Worm (Caenorhabditis elegans) whole organism, young adult: Measurements from ENCODE around the gene lin-3.

Experiments used
- B0019.2 ChIP-seq: fragments of 200-800 bp; sonication (Bioruptor generic); conservative IDR thresholded peaks from 2 replicates; pipeline ENCODE4 v1.3.6; 2022; ENCODE audit warnings: missing genetic modification reagents, missing genetic modification characterization, missing compliant biosample characterization
- B0336.3 ChIP-seq: fragments of 200-800 bp; sonication (Bioruptor generic); IDR thresholded peaks from 2 replicates; pipeline ENCODE4 v1.3.6; 2022; ENCODE audit warnings: missing genetic modification characterization, missing compliant biosample characterization
- F52B5.7 ChIP-seq: sonication (generic microtip); optimal IDR thresholded peaks from 2 replicates; lab custom pipeline; 2016; ENCODE audit warnings: mild to moderate bottlenecking, missing genetic modification characterization, missing compliant biosample characterization
- attf-6 ChIP-seq: fragments of 200-800 bp; sonication (Bioruptor generic); IDR thresholded peaks from 2 replicates; pipeline ENCODE4 v1.3.6; 2022; ENCODE audit warnings: missing genetic modification reagents, missing genetic modification characterization, missing compliant biosample characterization
- ceh-79 ChIP-seq: sonication (generic microtip); optimal IDR thresholded peaks from 2 replicates; lab custom pipeline; 2017; ENCODE audit warnings: mild to moderate bottlenecking, missing genetic modification characterization, missing compliant biosample characterization
- chd-7 ChIP-seq: sonication (generic microtip); optimal IDR thresholded peaks from 2 replicates; lab custom pipeline; 2016; ENCODE audit warnings: mild to moderate bottlenecking, missing genetic modification characterization, moderate library complexity, missing compliant biosample characterization
- dox-1 ChIP-seq: fragments of 200-800 bp; sonication (Bioruptor generic); IDR thresholded peaks from 2 replicates; pipeline ENCODE4 v1.3.6; 2022; ENCODE audit warnings: missing genetic modification reagents, missing genetic modification characterization, missing compliant biosample characterization
- gei-17 ChIP-seq: fragments of 200-800 bp; sonication (Bioruptor generic); optimal IDR thresholded peaks from 2 replicates; lab custom pipeline; 2018; ENCODE audit warnings: mild to moderate bottlenecking, missing genetic modification characterization, missing compliant biosample characterization
- lin-26 ChIP-seq: fragments of 200-800 bp; sonication (Bioruptor generic); IDR thresholded peaks from 2 replicates; pipeline ENCODE4 v1.3.6; 2022; ENCODE audit warnings: missing genetic modification reagents, missing genetic modification characterization, missing compliant biosample characterization

The lin-3 gene

DNA sequence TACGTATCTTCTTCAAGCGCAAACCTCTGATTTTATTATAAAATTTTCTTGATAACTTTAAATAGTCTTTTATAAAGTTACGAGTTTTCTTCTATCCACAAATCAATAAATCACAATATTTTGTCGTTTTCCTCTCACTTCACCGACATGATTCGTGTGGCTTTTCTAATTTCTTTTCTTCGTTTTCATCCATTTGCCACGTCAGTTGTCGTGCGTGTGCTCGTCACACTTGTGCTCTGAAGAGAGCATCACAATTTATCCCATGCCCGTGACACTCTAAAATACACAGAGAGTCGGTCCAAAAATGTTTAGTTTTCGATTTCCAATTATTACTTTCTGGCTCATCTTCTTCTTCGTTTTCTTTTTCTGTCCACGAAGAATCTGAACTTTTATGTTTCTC lies 57.8 kb downstream of the lin-3 start:
- TF ChIP-seq B0336.3 (GFP tag; lab: Robert Waterston, UW) = no peak
- TF ChIP-seq B0019.2 (GFP tag; lab: Robert Waterston, UW) = no peak
- no peak for TF ChIP-seq dox-1 (GFP tag; lab: Robert Waterston, UW)
- no peak for TF ChIP-seq lin-26 (GFP tag; lab: Robert Waterston, UW)
- no peak for TF ChIP-seq attf-6 (GFP tag; lab: Robert Waterston, UW)

DNA sequence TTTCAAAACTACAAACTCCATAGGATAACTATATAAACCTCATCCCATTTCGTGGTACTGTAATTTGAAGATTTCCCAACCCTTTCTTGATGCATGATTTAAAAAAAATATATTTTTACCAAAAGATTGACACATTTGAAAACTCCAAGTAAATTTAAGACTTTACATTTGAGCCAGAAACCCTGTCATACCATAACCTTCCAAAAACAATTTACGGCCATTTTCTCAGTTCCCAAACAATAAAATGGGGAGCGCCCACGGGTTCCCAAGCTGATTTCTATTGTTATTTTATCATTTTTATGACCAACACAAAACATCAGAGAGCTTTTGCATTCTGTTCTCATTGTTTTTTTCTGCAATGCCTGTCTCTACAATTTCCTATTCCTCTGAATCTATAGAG lies 58.5 kb downstream of the lin-3 start, which contains the start of gene clc-9:
clc-9 (plus strand) TSS at position 301 of the 400 bp plus-strand sequence.
- TF ChIP-seq gei-17 (GFP tag; lab: Kevin White, UChicago) (no peak), chd-7 (no peak), ceh-79 (tag; lab: Kevin White, UChicago) (no peak), F52B5.7 (tag; lab: Kevin White, UChicago) (no peak)
